Worm (Caenorhabditis elegans): ENCODE data around the gene arrd-13.

arrd-13 gene

ce11 chrII:13806269-13806668 is 48.1 kb downstream of the arrd-13 start:
- TF ChIP-seq nhr-2 (tag; optimal IDR thresholded peaks at IDR 0.05) (no peak), sem-2 (GFP tag; optimal IDR thresholded peaks at IDR 0.05) (no peak), mls-2 (tag; optimal IDR thresholded peaks at IDR 0.05) (no peak), ztf-11 (tag; optimal IDR thresholded peaks at IDR 0.05) (no peak), M03D4.4 (tag; optimal IDR thresholded peaks at IDR 0.05) (no peak), lin-32 (GFP tag; optimal IDR thresholded peaks at IDR 0.05) (no peak), blmp-1 (tag; optimal IDR thresholded peaks at IDR 0.05) (no peak), drap-1 (GFP tag; optimal IDR thresholded peaks at IDR 0.05) (no peak), mep-1 (tag; optimal IDR thresholded peaks at IDR 0.05) (no peak)

Measured in whole organism, mixed stage, embryonic.